Fruit fly (Drosophila melanogaster) whole organism, embryonic: ENCODE data around the gene Gr98d.

ENCODE experiments used
- Asciz ChIP-seq: fragments of 200-800 bp; sonication (Bioruptor generic); optimal IDR thresholded peaks from 2 replicates; lab custom pipeline; 2017; ENCODE audit warnings: missing biosample characterization, mild to moderate bottlenecking, missing genetic modification characterization, missing genetic modification reagents
- Atf-2 ChIP-seq: fragments of 200-800 bp; sonication (Bioruptor generic); optimal IDR thresholded peaks from 2 replicates; lab custom pipeline; 2016; ENCODE audit warnings: missing biosample characterization, missing genetic modification characterization
- Atf6 ChIP-seq: fragments of 200-800 bp; sonication (Bioruptor generic); IDR thresholded peaks from 2 replicates; pipeline ENCODE4 v1.3.6; 2022; ENCODE audit warnings: missing biosample characterization, missing genetic modification characterization
- CG10147 ChIP-seq: fragments of 200-800 bp; sonication (Bioruptor generic); optimal IDR thresholded peaks from 2 replicates; lab custom pipeline; 2019; ENCODE audit warnings: missing biosample characterization, mild to moderate bottlenecking, missing genetic modification characterization, moderate library complexity
- CG10462 ChIP-seq: fragments of 200-800 bp; sonication (Bioruptor generic); optimal IDR thresholded peaks from 2 replicates; lab custom pipeline; 2016; ENCODE audit warnings: missing biosample characterization, missing genetic modification characterization
- CG11456 ChIP-seq: fragments of 200-800 bp; sonication (Bioruptor generic); IDR thresholded peaks from 3 replicates; pipeline ENCODE4 v1.3.6; 2022; ENCODE audit warnings: missing biosample characterization, missing genetic modification characterization
- CG13123 ChIP-seq: fragments of 200-800 bp; sonication (Bioruptor generic); optimal IDR thresholded peaks from 2 replicates; lab custom pipeline; 2016; ENCODE audit warnings: missing biosample characterization, missing genetic modification characterization
- CG14710 ChIP-seq: fragments of 200-800 bp; sonication (Bioruptor generic); optimal IDR thresholded peaks from 3 replicates; lab custom pipeline; 2019; ENCODE audit warnings: missing biosample characterization, mild to moderate bottlenecking, missing genetic modification characterization, moderate library complexity
- CG15479 ChIP-seq: fragments of 200-800 bp; sonication (Bioruptor generic); optimal IDR thresholded peaks from 3 replicates; lab custom pipeline; 2019; ENCODE audit warnings: missing biosample characterization, mild to moderate bottlenecking, missing genetic modification characterization, moderate library complexity
- CG16815 ChIP-seq: fragments of 200-800 bp; sonication (Bioruptor generic); optimal IDR thresholded peaks from 3 replicates; lab custom pipeline; 2017; ENCODE audit warnings: missing biosample characterization, mild to moderate bottlenecking, missing genetic modification characterization
- CG17186 ChIP-seq: fragments of 200-800 bp; sonication (Bioruptor generic); optimal IDR thresholded peaks from 3 replicates; lab custom pipeline; 2017; ENCODE audit warnings: missing biosample characterization, missing genetic modification reagents, missing genetic modification characterization
- CG31365 ChIP-seq: fragments of 200-800 bp; sonication (Bioruptor generic); optimal IDR thresholded peaks from 2 replicates; lab custom pipeline; 2018; ENCODE audit warnings: missing biosample characterization, mild to moderate bottlenecking, missing genetic modification characterization
- CG32772 ChIP-seq: fragments of 200-800 bp; sonication (Bioruptor generic); IDR thresholded peaks from 2 replicates; pipeline ENCODE4 v1.3.6; 2022; ENCODE audit warnings: missing biosample characterization, missing genetic modification characterization
- CG34224 ChIP-seq: fragments of 200-800 bp; sonication (Bioruptor generic); IDR thresholded peaks from 3 replicates; pipeline ENCODE4 v1.3.6; 2022; ENCODE audit warnings: missing biosample characterization, missing genetic modification characterization; ENCODE audit not compliant: partially characterized antibody
- CG3726 ChIP-seq: fragments of 200-800 bp; sonication (Bioruptor generic); IDR thresholded peaks from 3 replicates; pipeline ENCODE4, ENCODE4 v1.3.6; 2022; ENCODE audit warnings: missing biosample characterization, missing genetic modification characterization
- CG42726 ChIP-seq: fragments of 200-800 bp; sonication (Bioruptor generic); IDR thresholded peaks from 2 replicates; pipeline ENCODE4 v1.3.6; 2022; ENCODE audit warnings: missing biosample characterization, missing genetic modification characterization; ENCODE audit not compliant: partially characterized antibody
- CG7556 ChIP-seq: fragments of 200-800 bp; sonication (Bioruptor generic); optimal IDR thresholded peaks from 2 replicates; lab custom pipeline; 2017; ENCODE audit warnings: missing biosample characterization, mild to moderate bottlenecking, missing genetic modification characterization
- CG7928 ChIP-seq: fragments of 200-800 bp; sonication (Bioruptor generic); optimal IDR thresholded peaks from 2 replicates; lab custom pipeline; 2017; ENCODE audit warnings: missing biosample characterization, mild to moderate bottlenecking, missing genetic modification characterization
- CG9215 ChIP-seq: fragments of 200-800 bp; sonication (Bioruptor generic); IDR thresholded peaks from 2 replicates; pipeline ENCODE4 v1.3.6; 2022; ENCODE audit warnings: missing biosample characterization, missing genetic modification characterization
- CTCF ChIP-seq: fragments of 200-800 bp; sonication (Bioruptor generic); optimal IDR thresholded peaks from 2 replicates; lab custom pipeline; 2017; ENCODE audit warnings: missing biosample characterization, mild to moderate bottlenecking, missing genetic modification characterization, moderate library complexity
- CkIIα-i1 ChIP-seq: fragments of 200-800 bp; sonication (Bioruptor generic); IDR thresholded peaks from 2 replicates; pipeline ENCODE4 v1.3.6; 2022; ENCODE audit warnings: missing biosample characterization, missing genetic modification characterization
- Dbx ChIP-seq: fragments of 200-800 bp; sonication (Bioruptor generic); IDR thresholded peaks from 3 replicates; pipeline ENCODE4 v1.3.6; 2022; ENCODE audit warnings: missing biosample characterization, missing genetic modification characterization
- Dek ChIP-seq: fragments of 200-800 bp; sonication (Bioruptor generic); optimal IDR thresholded peaks from 3 replicates; lab custom pipeline; 2019; ENCODE audit warnings: missing biosample characterization, mild to moderate bottlenecking, missing genetic modification characterization, moderate library complexity
- Dfd ChIP-seq, 2 experiments: fragments of >200 bp; optimal IDR thresholded peaks; 2 replicates each; lab custom pipeline; 2017; ENCODE audit warnings: missing biosample characterization in 2 of 2, missing genetic modification characterization in 2 of 2
- Drgx ChIP-seq: fragments of 200-800 bp; sonication (Bioruptor generic); IDR thresholded peaks from 2 replicates; pipeline ENCODE4 v1.3.6; 2022; ENCODE audit warnings: missing biosample characterization, missing genetic modification characterization
- GATAe ChIP-seq: fragments of 200-800 bp; sonication (Bioruptor generic); conservative IDR thresholded peaks from 2 replicates; pipeline ENCODE4 v1.3.6; 2022; ENCODE audit warnings: missing biosample characterization, missing genetic modification characterization
- Hand ChIP-seq: fragments of 200-800 bp; sonication (Bioruptor generic); optimal IDR thresholded peaks from 2 replicates; lab custom pipeline; 2017; ENCODE audit warnings: mild to moderate bottlenecking, missing biosample characterization, missing genetic modification reagents, missing genetic modification characterization
- MBD-R2 ChIP-seq: fragments of 200-800 bp; sonication (Bioruptor generic); IDR thresholded peaks from 2 replicates; pipeline ENCODE4 v1.3.6; 2022; ENCODE audit warnings: missing biosample characterization, missing genetic modification characterization
- Nf-YC ChIP-seq: fragments of 200-800 bp; optimal IDR thresholded peaks from 3 replicates; lab custom pipeline; 2019; ENCODE audit warnings: missing biosample characterization, mild to moderate bottlenecking, missing genetic modification characterization, moderate library complexity
- Oaz ChIP-seq: fragments of 200-800 bp; sonication (Bioruptor generic); IDR thresholded peaks from 2 replicates; pipeline ENCODE4 v1.3.6; 2022; ENCODE audit warnings: missing biosample characterization, missing genetic modification characterization
- Optix ChIP-seq: fragments of 200-800 bp; sonication (Bioruptor generic); IDR thresholded peaks from 3 replicates; pipeline ENCODE4 v1.3.6; 2022; ENCODE audit warnings: missing biosample characterization, missing genetic modification characterization
- Poxn ChIP-seq: fragments of 200-800 bp; sonication (Bioruptor generic); IDR thresholded peaks from 2 replicates; pipeline ENCODE4 v1.3.6; 2022; ENCODE audit warnings: missing biosample characterization, missing genetic modification characterization
- Tbp ChIP-seq: fragments of >200 bp; optimal IDR thresholded peaks from 2 replicates; lab custom pipeline; 2018; ENCODE audit warnings: missing biosample characterization, missing genetic modification characterization
- cas ChIP-seq: fragments of 200-800 bp; sonication (Bioruptor generic); IDR thresholded peaks from 2 replicates; pipeline ENCODE4 v1.3.6; 2022; ENCODE audit warnings: missing biosample characterization, missing genetic modification characterization
- chn ChIP-seq: fragments of 200-800 bp; sonication (Bioruptor generic); optimal IDR thresholded peaks from 2 replicates; lab custom pipeline; 2016; ENCODE audit warnings: missing biosample characterization, missing genetic modification characterization
- dmrt11E ChIP-seq: fragments of 200-800 bp; sonication (Bioruptor generic); optimal IDR thresholded peaks from 3 replicates; lab custom pipeline; 2018; ENCODE audit warnings: missing biosample characterization, mild to moderate bottlenecking, missing genetic modification characterization, moderate library complexity
- dysf ChIP-seq: fragments of 200-800 bp; sonication (Bioruptor generic); IDR thresholded peaks from 3 replicates; pipeline ENCODE4 v1.3.6; 2022; ENCODE audit warnings: missing biosample characterization, missing genetic modification characterization
- eve ChIP-seq, 2 experiments: fragments of >200 bp; optimal IDR thresholded peaks; 2 replicates each; lab custom pipeline; 2017; ENCODE audit warnings: missing biosample characterization in 2 of 2, missing genetic modification characterization in 2 of 2
- fru ChIP-seq: fragments of >200 bp; optimal IDR thresholded peaks from 2 replicates; lab custom pipeline; 2017
- ftz-f1 ChIP-seq: fragments of 200-800 bp; sonication (Bioruptor generic); optimal IDR thresholded peaks from 2 replicates; lab custom pipeline; 2016; ENCODE audit warnings: missing biosample characterization, missing genetic modification characterization
- gcm ChIP-seq: fragments of 200-800 bp; sonication (Bioruptor generic); optimal IDR thresholded peaks from 2 replicates; lab custom pipeline; 2019; ENCODE audit warnings: missing biosample characterization, mild to moderate bottlenecking, missing genetic modification characterization, moderate library complexity
- lola ChIP-seq, 3 experiments: fragments of >200 bp in 2 of 3; fragments of 200-800 bp in 1 of 3; sonication (Bioruptor generic) in 1 of 3; optimal IDR thresholded peaks; 2 replicates each; lab custom pipeline; 2017 to 2019; ENCODE audit warnings: missing biosample characterization in 3 of 3, missing genetic modification characterization in 3 of 3, mild to moderate bottlenecking in 1 of 3, moderate library complexity in 1 of 3
- maf-S ChIP-seq: fragments of 200-800 bp; sonication (Bioruptor generic); optimal IDR thresholded peaks from 2 replicates; lab custom pipeline; 2016; ENCODE audit warnings: missing biosample characterization, missing genetic modification characterization
- p53 ChIP-seq: fragments of 200-800 bp; sonication (Bioruptor generic); optimal IDR thresholded peaks from 2 replicates; lab custom pipeline; 2016; ENCODE audit warnings: missing biosample characterization, missing genetic modification characterization
- pb ChIP-seq: fragments of 200-800 bp; sonication (Bioruptor generic); optimal IDR thresholded peaks from 3 replicates; lab custom pipeline; 2016; ENCODE audit warnings: missing biosample characterization, missing genetic modification characterization
- row ChIP-seq: fragments of 200-800 bp; sonication (Bioruptor generic); IDR thresholded peaks from 3 replicates; pipeline ENCODE4 v1.3.6; 2022; ENCODE audit warnings: missing biosample characterization, missing genetic modification characterization
- tin ChIP-seq: fragments of 200-800 bp; sonication (Bioruptor generic); optimal IDR thresholded peaks from 3 replicates; lab custom pipeline; 2016; ENCODE audit warnings: missing biosample characterization, missing genetic modification characterization
- tll ChIP-seq, 2 experiments: fragments of 200-800 bp in 1 of 2; fragments of >200 bp in 1 of 2; sonication (Bioruptor generic) in 1 of 2; optimal IDR thresholded peaks; 2 replicates each; lab custom pipeline; 2017 to 2019; ENCODE audit warnings: missing biosample characterization in 2 of 2, missing genetic modification characterization in 2 of 2, mild to moderate bottlenecking in 1 of 2, moderate library complexity in 1 of 2
- trem ChIP-seq: fragments of 200-800 bp; optimal IDR thresholded peaks from 3 replicates; lab custom pipeline; 2019; ENCODE audit warnings: missing biosample characterization, mild to moderate bottlenecking, missing genetic modification characterization, moderate library complexity
- usp ChIP-seq: fragments of >200 bp; optimal IDR thresholded peaks from 2 replicates; lab custom pipeline; 2017; ENCODE audit warnings: missing biosample characterization, missing genetic modification characterization
- wek ChIP-seq: fragments of 200-800 bp; sonication (Bioruptor generic); optimal IDR thresholded peaks from 3 replicates; lab custom pipeline; 2018; ENCODE audit warnings: missing biosample characterization, mild to moderate bottlenecking, missing genetic modification characterization, moderate library complexity
- z ChIP-seq: fragments of 200-800 bp; sonication (Bioruptor generic); IDR thresholded peaks from 3 replicates; pipeline ENCODE4 v1.3.6; 2022; ENCODE audit warnings: missing biosample characterization, missing genetic modification characterization

Gr98d gene

dm6 chr3R:27581263-27581868 is 35.5 kb downstream of the Gr98d start (continued):
- TF ChIP-seq ftz-f1 (GFP tag; lab: Kevin White, UChicago) = no peak
- TF ChIP-seq CG34224 = no peak
- TF ChIP-seq Optix (GFP tag; lab: Robert Waterston, UW) = no peak
- no peak for TF ChIP-seq CG42726 (GFP tag; lab: Robert Waterston, UW)
- peak; percentile 24 for TF ChIP-seq tin (GFP tag; lab: Kevin White, UChicago)
- no peak for TF ChIP-seq dysf
- TF ChIP-seq CG3726 (GFP tag; lab: Robert Waterston, UW) = no peak
- no peak for TF ChIP-seq fru
- TF ChIP-seq lola (GFP tag; optimal IDR thresholded peaks at IDR 0.05; lab: Kevin White, UChicago) = peak in 1 of 3 experiments; percentile 31
- TF ChIP-seq wek (GFP tag; lab: Kevin White, UChicago) = peak; percentile 63
- peak; percentile 70 for TF ChIP-seq Nf-YC
- peak; percentile 64 for TF ChIP-seq CG17186 (GFP tag; lab: Kevin White, UChicago)
- TF ChIP-seq eve (GFP tag; optimal IDR thresholded peaks at IDR 0.05; lab: Kevin White, UChicago) = no peak
- no peak for TF ChIP-seq CG9215
- no peak for TF ChIP-seq GATAe (GFP tag; lab: Robert Waterston, UW)
- peak; percentile 57 for TF ChIP-seq Hand (GFP tag; lab: Kevin White, UChicago)
- peak; percentile 54 for TF ChIP-seq CG31365 (tag; lab: Kevin White, UChicago)
- TF ChIP-seq CG13123 (GFP tag; lab: Kevin White, UChicago) = no peak
- peak; percentile 69 for TF ChIP-seq gcm
- TF ChIP-seq pb = no peak
- peak; percentile 54 for TF ChIP-seq Atf-2
- no peak for TF ChIP-seq maf-S
- TF ChIP-seq CG32772 (GFP tag; lab: Robert Waterston, UW) = no peak
- TF ChIP-seq CTCF = peak; percentile 53
- no peak for TF ChIP-seq Dfd (GFP tag; optimal IDR thresholded peaks at IDR 0.05; lab: Kevin White, UChicago)
- TF ChIP-seq CG11456 = no peak
- TF ChIP-seq MBD-R2 (GFP tag; lab: Robert Waterston, UW) = no peak
- peak; percentile 51 for TF ChIP-seq CG7556 (GFP tag; lab: Kevin White, UChicago)
- no peak for TF ChIP-seq Dek (tag; lab: Kevin White, UChicago)
- TF ChIP-seq Dbx (GFP tag; lab: Robert Waterston, UW) = no peak
- TF ChIP-seq Oaz (GFP tag; lab: Robert Waterston, UW) = no peak
- no peak for TF ChIP-seq CG7928
- no peak for TF ChIP-seq Atf6
- no peak for TF ChIP-seq z (GFP tag; lab: Robert Waterston, UW)
- TF ChIP-seq trem (tag; lab: Kevin White, UChicago) = peak; percentile 43
- no peak for TF ChIP-seq tll (GFP tag; optimal IDR thresholded peaks at IDR 0.05; lab: Kevin White, UChicago)
- TF ChIP-seq p53 (GFP tag; lab: Kevin White, UChicago) = no peak
- TF ChIP-seq CG16815 (GFP tag; lab: Kevin White, UChicago) = no peak
- TF ChIP-seq row = no peak
- no peak for TF ChIP-seq Tbp (GFP tag; lab: Kevin White, UChicago)
- TF ChIP-seq CkIIα-i1 = no peak
- no peak for TF ChIP-seq Poxn (GFP tag; lab: Robert Waterston, UW)
- TF ChIP-seq CG10462 (GFP tag; lab: Kevin White, UChicago) = no peak
- peak; percentile 54 for TF ChIP-seq chn
- TF ChIP-seq usp (GFP tag; lab: Kevin White, UChicago) = no peak
- TF ChIP-seq CG15479 = peak; percentile 33
- TF ChIP-seq cas (GFP tag; lab: Robert Waterston, UW) = no peak
- peak; percentile 12 for TF ChIP-seq CG10147
- peak; percentile 53 for TF ChIP-seq Asciz (GFP tag; lab: Kevin White, UChicago)
- peak; percentile 32 for TF ChIP-seq CG14710 (tag; lab: Kevin White, UChicago)
- no peak for TF ChIP-seq Drgx
- TF ChIP-seq dmrt11E (tag; lab: Kevin White, UChicago) = peak; percentile 14
